Fruit fly (Drosophila melanogaster): ENCODE data around the gene CG32856.

dm6 chr3R:15993139-15993804, 28.1 kb upstream of the CG32856 start:
- TF ChIP-seq dysf (GFP tag; IDR thresholded peaks at IDR 0.05), result no peak; the same call in 2 of the 3 replicates
- no peak for TF ChIP-seq CG4617 (GFP tag; optimal IDR thresholded peaks at IDR 0.05; ENCODE audit: borderline replicate concordance)
- peak; percentile 92 for TF ChIP-seq GATAe (GFP tag; conservative IDR thresholded peaks at IDR 0.05)
- peak; percentile 100 for TF ChIP-seq CG4360 (GFP tag; IDR thresholded peaks at IDR 0.05)
- TF ChIP-seq al (GFP tag; IDR thresholded peaks at IDR 0.05), result 0 out of 2 replicates have a peak, but pooled peaks have one; percentile 10
- TF ChIP-seq CG6175 (GFP tag; IDR thresholded peaks at IDR 0.05), result peak; percentile 79
- no peak for TF ChIP-seq pan (optimal IDR thresholded peaks at IDR 0.05)
- peak in 1 of 2 experiments; percentile 23 for TF ChIP-seq pan (GFP tag; optimal IDR thresholded peaks at IDR 0.05 in 1 of 2, IDR thresholded peaks at IDR 0.05 in 1 of 2)
- TF ChIP-seq sd (tag; optimal IDR thresholded peaks at IDR 0.05), result no peak
- no peak for TF ChIP-seq Doc2 (GFP tag; IDR thresholded peaks at IDR 0.05)
- TF ChIP-seq so (GFP tag; IDR thresholded peaks at IDR 0.05), result no peak
- TF ChIP-seq CG10274 (GFP tag; optimal IDR thresholded peaks at IDR 0.05), result no peak
- no peak for TF ChIP-seq fru (optimal IDR thresholded peaks at IDR 0.05)
- no peak for TF ChIP-seq tup (GFP tag; optimal IDR thresholded peaks at IDR 0.05)

Measured in whole organism, embryonic.